Worm (Caenorhabditis elegans) whole organism, L1 larva: ENCODE measurements around the gene ifas-1.

Experiments
- C16A3.4 ChIP-seq: fragments of 150-350 bp; optimal IDR thresholded peaks from 2 replicates; lab custom pipeline; 2014; ENCODE audit warnings: missing biosample characterization, missing genetic modification characterization
- F16B12.6 ChIP-seq: fragments of 150-350 bp; optimal IDR thresholded peaks from 2 replicates; lab custom pipeline; 2014; ENCODE audit warnings: missing biosample characterization, missing genetic modification characterization
- alr-1 ChIP-seq: fragments of 200-800 bp; sonication (Bioruptor generic); optimal IDR thresholded peaks from 2 replicates; lab custom pipeline; 2018; ENCODE audit warnings: borderline replicate concordance, mild to moderate bottlenecking, missing genetic modification characterization, missing compliant biosample characterization
- blmp-1 ChIP-seq: fragments of 150-350 bp; optimal IDR thresholded peaks from 2 replicates; lab custom pipeline; 2014; ENCODE audit warnings: missing biosample characterization, missing genetic modification characterization
- ceh-8 ChIP-seq: fragments of 200-800 bp; sonication (Bioruptor generic); optimal IDR thresholded peaks from 2 replicates; lab custom pipeline; 2018; ENCODE audit warnings: mild to moderate bottlenecking, missing genetic modification characterization, moderate library complexity, missing compliant biosample characterization
- ceh-82 ChIP-seq, 3 experiments: fragments of 150-350 bp in 1 of 3; sonication (generic microtip) in 2 of 3; optimal IDR thresholded peaks; 2 replicates each; lab custom pipeline; 2014 to 2017; ENCODE audit warnings: missing biosample characterization in 3 of 3, missing genetic modification characterization in 3 of 3
- ceh-88 ChIP-seq: fragments of 200-800 bp; sonication (Bioruptor generic); IDR thresholded peaks from 2 replicates; pipeline ENCODE4 v1.3.6; 2022; ENCODE audit warnings: missing genetic modification characterization, missing compliant biosample characterization
- ces-1 ChIP-seq: fragments of 150-350 bp; optimal IDR thresholded peaks from 2 replicates; lab custom pipeline; 2014; ENCODE audit warnings: missing biosample characterization, missing genetic modification reagents, missing genetic modification characterization
- dpl-1 ChIP-seq, 3 experiments: fragments of 150-350 bp in 2 of 3; sonication (generic microtip) in 1 of 3; optimal IDR thresholded peaks; 2 replicates each; lab custom pipeline; 2014 to 2017; ENCODE audit warnings: missing biosample characterization in 3 of 3, missing genetic modification characterization in 3 of 3, missing genetic modification reagents in 3 of 3
- efl-1 ChIP-seq, 4 experiments: fragments of 150-350 bp; optimal IDR thresholded peaks in 3 of 4; peaks in 1 of 4; 1 replicate in 1 of 4; 2 replicates in 3 of 4; lab custom pipeline; 2014; ENCODE audit warnings: missing biosample characterization in 2 of 4, missing genetic modification characterization in 2 of 4, missing genetic modification reagents in 2 of 4
- egl-13 ChIP-seq: sonication (generic microtip); optimal IDR thresholded peaks from 2 replicates; lab custom pipeline; 2016; ENCODE audit warnings: missing genotype, missing genetic modification reagents, missing genetic modification characterization, missing compliant biosample characterization
- fkh-4 ChIP-seq: sonication (generic microtip); optimal IDR thresholded peaks from 2 replicates; lab custom pipeline; 2016; ENCODE audit warnings: missing compliant biosample characterization, missing genetic modification characterization, borderline replicate concordance
- fkh-8 ChIP-seq: sonication (generic microtip); optimal IDR thresholded peaks from 2 replicates; lab custom pipeline; 2016; ENCODE audit warnings: mild to moderate bottlenecking, missing genetic modification characterization, missing compliant biosample characterization
- fos-1 ChIP-seq: fragments of 150-350 bp; optimal IDR thresholded peaks from 2 replicates; lab custom pipeline; 2014; ENCODE audit warnings: missing biosample characterization, missing genetic modification characterization
- hlh-17 ChIP-seq: fragments of 200-800 bp; sonication (Bioruptor generic); optimal IDR thresholded peaks from 2 replicates; lab custom pipeline; 2018; ENCODE audit warnings: missing genetic modification characterization, mild to moderate bottlenecking, missing compliant biosample characterization, moderate library complexity, borderline replicate concordance
- irx-1 ChIP-seq: sonication (generic microtip); optimal IDR thresholded peaks from 2 replicates; lab custom pipeline; 2016; ENCODE audit warnings: missing genetic modification characterization, missing compliant biosample characterization
- jun-1 ChIP-seq: fragments of 150-350 bp; optimal IDR thresholded peaks from 2 replicates; lab custom pipeline; 2014; ENCODE audit warnings: missing biosample characterization, missing genetic modification reagents, missing genetic modification characterization
- lin-13 ChIP-seq: fragments of 150-350 bp; optimal IDR thresholded peaks from 2 replicates; lab custom pipeline; 2014; ENCODE audit warnings: missing biosample characterization, missing genetic modification reagents, missing genetic modification characterization
- lin-14 ChIP-seq: fragments of 200-800 bp; sonication (Bioruptor generic); optimal IDR thresholded peaks from 2 replicates; lab custom pipeline; 2018; ENCODE audit warnings: mild to moderate bottlenecking, missing genetic modification characterization, moderate library complexity, missing compliant biosample characterization
- lin-35 ChIP-seq, 2 experiments: fragments of 150-350 bp; optimal IDR thresholded peaks; 2 replicates each; lab custom pipeline; 2014; ENCODE audit warnings: missing biosample characterization in 2 of 2, missing genetic modification characterization in 2 of 2, missing genetic modification reagents in 2 of 2
- lin-39 ChIP-seq: fragments of 150-350 bp; optimal IDR thresholded peaks from 2 replicates; lab custom pipeline; 2014; ENCODE audit warnings: missing biosample characterization, missing genetic modification reagents, missing genetic modification characterization
- lsy-2 ChIP-seq, 2 experiments: fragments of 150-350 bp; optimal IDR thresholded peaks; 2 replicates each; lab custom pipeline; 2014; ENCODE audit warnings: missing biosample characterization in 2 of 2, missing genetic modification characterization in 2 of 2
- mab-9 ChIP-seq: fragments of 200-800 bp; sonication (Bioruptor generic); IDR thresholded peaks from 2 replicates; pipeline ENCODE4 v1.3.6; 2022; ENCODE audit warnings: missing genetic modification reagents, missing genetic modification characterization, missing compliant biosample characterization
- mef-2 ChIP-seq: fragments of 150-350 bp; optimal IDR thresholded peaks from 2 replicates; lab custom pipeline; 2014; ENCODE audit warnings: missing biosample characterization, missing genetic modification characterization
- nhr-11 ChIP-seq: fragments of 150-350 bp; optimal IDR thresholded peaks from 2 replicates; lab custom pipeline; 2014; ENCODE audit warnings: missing biosample characterization, missing genetic modification characterization
- nhr-12 ChIP-seq: sonication (generic microtip); optimal IDR thresholded peaks from 2 replicates; lab custom pipeline; 2017; ENCODE audit warnings: missing biosample characterization, missing genetic modification characterization
- nhr-19 ChIP-seq: fragments of 200-800 bp; sonication (Bioruptor generic); conservative IDR thresholded peaks from 2 replicates; pipeline ENCODE4 v1.3.6; 2022; ENCODE audit warnings: missing genetic modification characterization, missing compliant biosample characterization
- nhr-20 ChIP-seq: sonication (generic microtip); optimal IDR thresholded peaks from 2 replicates; lab custom pipeline; 2016; ENCODE audit warnings: mild to moderate bottlenecking, missing genetic modification characterization, missing compliant biosample characterization
- nhr-237 ChIP-seq: fragments of 150-350 bp; optimal IDR thresholded peaks from 2 replicates; lab custom pipeline; 2014; ENCODE audit warnings: missing biosample characterization, missing genetic modification characterization
- nhr-47 ChIP-seq: sonication (generic microtip); optimal IDR thresholded peaks from 2 replicates; lab custom pipeline; 2016; ENCODE audit warnings: mild to moderate bottlenecking, missing genetic modification characterization, moderate library complexity, missing compliant biosample characterization
- nhr-76 ChIP-seq: sonication (generic microtip); optimal IDR thresholded peaks from 2 replicates; lab custom pipeline; 2017; ENCODE audit warnings: missing biosample characterization, missing genetic modification characterization
- nhr-77 ChIP-seq: fragments of 150-350 bp; optimal IDR thresholded peaks from 2 replicates; lab custom pipeline; 2014; ENCODE audit warnings: missing biosample characterization, missing genetic modification characterization
- nhr-84 ChIP-seq: sonication (generic microtip); optimal IDR thresholded peaks from 2 replicates; lab custom pipeline; 2017; ENCODE audit warnings: missing biosample characterization, missing genetic modification characterization
- pag-3 ChIP-seq: sonication (generic microtip); optimal IDR thresholded peaks from 2 replicates; lab custom pipeline; 2017; ENCODE audit warnings: missing genetic modification characterization, mild to moderate bottlenecking, missing compliant biosample characterization, antibody characterized with exemption, borderline replicate concordance; ENCODE audit not compliant: insufficient read depth
- pax-3 ChIP-seq: fragments of 200-800 bp; sonication (Bioruptor generic); optimal IDR thresholded peaks from 2 replicates; lab custom pipeline; 2018; ENCODE audit warnings: mild to moderate bottlenecking, missing genetic modification characterization, moderate library complexity, missing compliant biosample characterization
- pqm-1 ChIP-seq: sonication (generic microtip); optimal IDR thresholded peaks from 3 replicates; lab custom pipeline; 2017; ENCODE audit warnings: missing biosample characterization, missing genetic modification characterization
- rnt-1 ChIP-seq: sonication (generic microtip); optimal IDR thresholded peaks from 2 replicates; lab custom pipeline; 2016; ENCODE audit warnings: mild to moderate bottlenecking, missing genetic modification characterization, moderate library complexity, missing compliant biosample characterization
- skn-1 ChIP-seq: fragments of 150-350 bp; optimal IDR thresholded peaks from 2 replicates; lab custom pipeline; 2014; ENCODE audit warnings: missing biosample characterization, missing genetic modification characterization
- sox-4 ChIP-seq: sonication (generic microtip); optimal IDR thresholded peaks from 2 replicates; lab custom pipeline; 2016; ENCODE audit warnings: missing genetic modification characterization, missing compliant biosample characterization
- sptf-1 ChIP-seq: fragments of 150-350 bp; optimal IDR thresholded peaks from 2 replicates; lab custom pipeline; 2014; ENCODE audit warnings: missing biosample characterization, missing genetic modification characterization
- unc-30 ChIP-seq: sonication (generic microtip); optimal IDR thresholded peaks from 2 replicates; lab custom pipeline; 2017; ENCODE audit warnings: missing biosample characterization, missing genetic modification characterization
- unc-98 ChIP-seq: fragments of 200-800 bp; sonication (Bioruptor generic); IDR thresholded peaks from 2 replicates; pipeline ENCODE4 v1.3.6; 2022; ENCODE audit warnings: missing genetic modification characterization, missing compliant biosample characterization
- vab-15 ChIP-seq: sonication (generic microtip); optimal IDR thresholded peaks from 2 replicates; lab custom pipeline; 2017; ENCODE audit warnings: missing genotype, mild to moderate bottlenecking, missing genetic modification characterization, missing compliant biosample characterization
- xbp-1 ChIP-seq: sonication (generic microtip); optimal IDR thresholded peaks from 2 replicates; lab custom pipeline; 2016; ENCODE audit warnings: missing genetic modification characterization, missing compliant biosample characterization
- zip-4 ChIP-seq: fragments of 200-800 bp; sonication (Bioruptor generic); optimal IDR thresholded peaks from 2 replicates; lab custom pipeline; 2018; ENCODE audit warnings: mild to moderate bottlenecking, missing genetic modification characterization, moderate library complexity, missing compliant biosample characterization

The ifas-1 gene

ce11 chrII:3694664-3695063, 6.1 kb upstream of the ifas-1 start, which contains the start of gene srx-102:
Gene srx-102 (minus strand): TSS chrII:3694764.
- TF ChIP-seq nhr-84 (tag; lab: Kevin White, UChicago) (no peak), hlh-17 (no peak), nhr-47 (tag; lab: Kevin White, UChicago) (no peak), lin-35 (GFP tag; optimal IDR thresholded peaks at IDR 0.05; lab: Kevin White, UChicago) (no peak)

- no peak for TF ChIP-seq irx-1 (tag; lab: Kevin White, UChicago)
- TF ChIP-seq egl-13 (tag; lab: Kevin White, UChicago), result no peak
- TF ChIP-seq sptf-1 (tag; lab: Kevin White, UChicago), result no peak
- TF ChIP-seq lin-13 (GFP tag; lab: Kevin White, UChicago), result no peak
- TF ChIP-seq unc-30, result no peak
- TF ChIP-seq pag-3 (tag; lab: Kevin White, UChicago), result no peak
- TF ChIP-seq rnt-1, result no peak
- no peak for TF ChIP-seq C16A3.4 (tag; lab: Kevin White, UChicago)
- TF ChIP-seq nhr-77 (tag; lab: Kevin White, UChicago), result no peak
- TF ChIP-seq pax-3 (tag; lab: Kevin White, UChicago), result no peak
- TF ChIP-seq lsy-2 (tag; optimal IDR thresholded peaks at IDR 0.05; lab: Kevin White, UChicago), result no peak
- TF ChIP-seq alr-1 (tag; lab: Kevin White, UChicago), result no peak
- TF ChIP-seq xbp-1 (tag; lab: Kevin White, UChicago), result no peak
- TF ChIP-seq unc-98 (GFP tag; lab: Robert Waterston, UW), result no peak
- no peak for TF ChIP-seq fos-1 (tag; lab: Kevin White, UChicago)
Measured at ce11 chrII:3690646-3691045, 2.1 kb upstream of the ifas-1 start, which contains the start of gene srx-101. Gene srx-101 (minus strand): TSS chrII:3690746.

DNA sequence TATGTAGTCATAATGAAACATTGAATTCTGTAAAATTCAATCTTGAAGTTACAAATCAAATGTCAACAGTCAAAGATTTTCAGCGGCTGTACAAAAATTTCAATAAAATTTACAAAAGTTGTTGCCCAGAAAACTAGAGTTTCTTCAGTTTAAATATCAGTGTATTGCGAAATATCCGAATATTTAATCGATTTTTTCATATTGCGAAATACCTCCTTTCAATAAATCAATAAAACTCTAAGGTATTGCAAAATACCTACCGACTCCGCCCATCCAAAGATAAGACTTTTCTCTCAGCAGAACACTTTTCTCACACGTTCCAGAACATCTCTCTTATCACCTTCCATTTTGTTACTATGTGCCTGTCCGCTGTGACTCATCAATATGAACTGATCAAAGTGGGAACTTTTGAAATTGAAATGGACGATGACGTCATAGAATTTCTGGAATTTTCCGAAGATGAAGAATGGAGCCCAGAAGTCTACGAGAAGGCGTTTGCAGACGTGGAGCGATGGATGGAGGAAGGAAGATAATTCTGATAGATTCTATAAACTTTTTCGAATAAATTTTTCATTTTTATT, 3.9 kb downstream of the ifas-1 start:
- TF ChIP-seq fkh-8 (tag; lab: Kevin White, UChicago) (no peak), efl-1 (optimal IDR thresholded peaks at IDR 0.05; lab: Kevin White, UChicago) (no peak), efl-1 (GFP tag; optimal IDR thresholded peaks at IDR 0.05 in 1 of 2; lab: Kevin White, UChicago) (peak in 1 of 2 experiments; percentile 78), skn-1 (peak; percentile 17), sox-4 (tag; lab: Kevin White, UChicago) (no peak), vab-15 (tag; lab: Kevin White, UChicago) (no peak), zip-4 (GFP tag; lab: Kevin White, UChicago) (peak; percentile 47), ceh-8 (no peak)
- TF ChIP-seq, all 84 proteins: peak for 3

ce11 chrII:3682770-3683234, 5.7 kb downstream of the ifas-1 start, which contains the start of gene F19B10.1:
Gene F19B10.1 (plus strand): TSS chrII:3683184.
- TF ChIP-seq sptf-1 (tag; lab: Kevin White, UChicago) (no peak), mab-9 (0 out of 2 replicates have a peak, but pooled peaks have one; percentile 23), hlh-17 (no peak), ceh-88 (GFP tag; lab: Robert Waterston, UW) (no peak), nhr-237 (no peak), dpl-1 (GFP tag; optimal IDR thresholded peaks at IDR 0.05; lab: Kevin White, UChicago) (peak; percentile 88 to 95 (median 94)), irx-1 (tag; lab: Kevin White, UChicago) (peak; percentile 59), pqm-1 (no peak), nhr-76 (tag; lab: Kevin White, UChicago) (no peak), nhr-12 (tag; lab: Kevin White, UChicago) (no peak), F16B12.6 (peak; percentile 97), ces-1 (GFP tag; lab: Kevin White, UChicago) (no peak), blmp-1 (tag; lab: Kevin White, UChicago) (peak; percentile 79), nhr-20 (tag; lab: Kevin White, UChicago) (peak; percentile 88), jun-1 (peak; percentile 11), xbp-1 (tag; lab: Kevin White, UChicago) (peak; percentile 68), nhr-11 (tag; lab: Kevin White, UChicago) (no peak), nhr-19 (GFP tag; lab: Robert Waterston, UW) (peak; percentile 67), lin-39 (peak; percentile 73), fos-1 (tag; lab: Kevin White, UChicago) (no peak), lin-14 (GFP tag; lab: Kevin White, UChicago) (peak; percentile 86), mef-2 (no peak), lin-35 (GFP tag; optimal IDR thresholded peaks at IDR 0.05; lab: Kevin White, UChicago) (peak; percentile 88 to 98), ceh-82 (tag; optimal IDR thresholded peaks at IDR 0.05; lab: Kevin White, UChicago) (peak in 1 of 3 experiments; percentile 55), fkh-4 (tag; lab: Kevin White, UChicago) (no peak), nhr-47 (tag; lab: Kevin White, UChicago) (peak; percentile 76)
